Worm (Caenorhabditis elegans) whole organism, young adult: Measurements from ENCODE around the gene C39D10.5.

Experiments used
- B0261.1 ChIP-seq: sonication (generic microtip); optimal IDR thresholded peaks from 2 replicates; lab custom pipeline; 2016; ENCODE audit warnings: mild to moderate bottlenecking, missing genetic modification characterization, moderate library complexity, missing compliant biosample characterization
- C17E4.6 ChIP-seq: fragments of 200-800 bp; sonication (Bioruptor generic); IDR thresholded peaks from 2 replicates; pipeline ENCODE4 v1.3.6; 2022; ENCODE audit warnings: missing genetic modification reagents, missing genetic modification characterization, missing compliant biosample characterization
- D2030.7 ChIP-seq: fragments of 200-800 bp; sonication (Bioruptor generic); IDR thresholded peaks from 2 replicates; pipeline ENCODE4 v1.3.6; 2022; ENCODE audit warnings: missing genetic modification reagents, missing genetic modification characterization, missing compliant biosample characterization
- F33H1.4 ChIP-seq: fragments of 200-800 bp; sonication (Bioruptor generic); IDR thresholded peaks from 2 replicates; pipeline ENCODE4 v1.3.6; 2022; ENCODE audit warnings: missing genetic modification reagents, missing genetic modification characterization, missing compliant biosample characterization
- K11D2.4 ChIP-seq: fragments of 200-800 bp; sonication (Bioruptor generic); IDR thresholded peaks from 2 replicates; pipeline ENCODE4 v1.3.6; 2022; ENCODE audit warnings: missing genetic modification reagents, missing genetic modification characterization, missing compliant biosample characterization
- Y56A3A.18 ChIP-seq: fragments of 200-800 bp; sonication (Bioruptor generic); IDR thresholded peaks from 2 replicates; pipeline ENCODE4 v1.3.6; 2022; ENCODE audit warnings: missing genetic modification reagents, missing genetic modification characterization, missing compliant biosample characterization
- Y95B8A.8 ChIP-seq: fragments of 200-800 bp; sonication (Bioruptor generic); IDR thresholded peaks from 2 replicates; pipeline ENCODE4 v1.3.6; 2022; ENCODE audit warnings: missing genetic modification reagents, missing genetic modification characterization, missing compliant biosample characterization
- ama-1 ChIP-seq, 3 experiments: fragments of 150-350 bp in 1 of 3; sonication (generic microtip) in 2 of 3; optimal IDR thresholded peaks; 2 replicates each; lab custom pipeline; 2014 to 2018; ENCODE audit warnings: missing biosample characterization in 2 of 3, missing genetic modification characterization in 2 of 3, missing genetic modification reagents in 2 of 3
- aptf-3 ChIP-seq: fragments of 200-800 bp; sonication (Bioruptor generic); IDR thresholded peaks from 2 replicates; pipeline ENCODE4 v1.3.6; 2022; ENCODE audit warnings: missing genetic modification characterization, missing compliant biosample characterization
- atf-7 ChIP-seq: sonication (generic microtip); optimal IDR thresholded peaks from 2 replicates; lab custom pipeline; 2017; ENCODE audit warnings: mild to moderate bottlenecking, missing genetic modification characterization, missing compliant biosample characterization
- bed-1 ChIP-seq: fragments of 200-800 bp; sonication (Bioruptor generic); IDR thresholded peaks from 2 replicates; pipeline ENCODE4 v1.3.6; 2022; ENCODE audit warnings: missing genetic modification reagents, missing genetic modification characterization, missing compliant biosample characterization
- bed-2 ChIP-seq: fragments of 200-800 bp; sonication (Bioruptor generic); IDR thresholded peaks from 2 replicates; pipeline ENCODE4 v1.3.6; 2022; ENCODE audit warnings: missing genetic modification reagents, missing genetic modification characterization, missing compliant biosample characterization
- ceh-100 ChIP-seq: fragments of 200-800 bp; sonication (Bioruptor generic); IDR thresholded peaks from 2 replicates; pipeline ENCODE4 v1.3.6; 2022; ENCODE audit warnings: missing genetic modification reagents, missing genetic modification characterization, missing compliant biosample characterization
- ceh-40 ChIP-seq: fragments of 200-800 bp; sonication (Bioruptor generic); IDR thresholded peaks from 2 replicates; pipeline ENCODE4 v1.3.6; 2022; ENCODE audit warnings: missing genetic modification characterization, missing compliant biosample characterization
- ceh-58 ChIP-seq: fragments of 200-800 bp; sonication (Bioruptor generic); IDR thresholded peaks from 2 replicates; pipeline ENCODE4 v1.3.6; 2022; ENCODE audit warnings: missing genetic modification characterization, missing compliant biosample characterization
- dpff-1 ChIP-seq: sonication (generic microtip); optimal IDR thresholded peaks from 2 replicates; lab custom pipeline; 2017; ENCODE audit warnings: mild to moderate bottlenecking, missing genetic modification characterization, missing compliant biosample characterization
- ets-4 ChIP-seq: fragments of 200-800 bp; sonication (Bioruptor generic); optimal IDR thresholded peaks from 2 replicates; lab custom pipeline; 2018; ENCODE audit warnings: mild to moderate bottlenecking, missing genetic modification characterization, missing compliant biosample characterization
- hlh-26 ChIP-seq: fragments of 200-800 bp; sonication (Bioruptor generic); conservative IDR thresholded peaks from 2 replicates; pipeline ENCODE4 v1.3.6; 2022; ENCODE audit warnings: missing genetic modification reagents, missing genetic modification characterization, missing compliant biosample characterization
- hmg-20 ChIP-seq: fragments of 200-800 bp; sonication (Bioruptor generic); IDR thresholded peaks from 2 replicates; pipeline ENCODE4 v1.3.6; 2022; ENCODE audit warnings: missing genetic modification reagents, missing genetic modification characterization, missing compliant biosample characterization
- hsf-1 ChIP-seq: fragments of 200-800 bp; sonication (Bioruptor generic); IDR thresholded peaks from 2 replicates; pipeline ENCODE4 v1.3.6; 2022; ENCODE audit warnings: missing genetic modification reagents, missing genetic modification characterization, missing compliant biosample characterization
- lag-1 ChIP-seq: fragments of 200-800 bp; sonication (Bioruptor generic); IDR thresholded peaks from 2 replicates; pipeline ENCODE4 v1.3.6; 2022; ENCODE audit warnings: missing genetic modification reagents, missing genetic modification characterization, missing compliant biosample characterization
- let-526 ChIP-seq: fragments of 200-800 bp; sonication (Bioruptor generic); IDR thresholded peaks from 2 replicates; pipeline ENCODE4 v1.3.6; 2022; ENCODE audit warnings: missing genetic modification reagents, missing genetic modification characterization, missing compliant biosample characterization
- lin-40 ChIP-seq: sonication (generic microtip); optimal IDR thresholded peaks from 2 replicates; lab custom pipeline; 2016; ENCODE audit warnings: missing genetic modification characterization, mild to moderate bottlenecking, missing compliant biosample characterization, missing genotype, missing genetic modification reagents
- lsy-27 ChIP-seq: sonication (generic microtip); optimal IDR thresholded peaks from 2 replicates; lab custom pipeline; 2017; ENCODE audit warnings: missing genetic modification characterization, mild to moderate bottlenecking, missing compliant biosample characterization, antibody characterized with exemption, missing genotype, borderline replicate concordance; ENCODE audit not compliant: insufficient read depth
- madf-10 ChIP-seq: sonication (generic microtip); optimal IDR thresholded peaks from 2 replicates; lab custom pipeline; 2016; ENCODE audit warnings: mild to moderate bottlenecking, missing genetic modification characterization, missing compliant biosample characterization
- madf-3 ChIP-seq: fragments of 200-800 bp; sonication (Bioruptor generic); IDR thresholded peaks from 2 replicates; pipeline ENCODE4 v1.3.6; 2022; ENCODE audit warnings: missing genetic modification reagents, missing genetic modification characterization, missing compliant biosample characterization
- mel-28 ChIP-seq: sonication (generic microtip); optimal IDR thresholded peaks from 2 replicates; lab custom pipeline; 2016; ENCODE audit warnings: borderline replicate concordance, mild to moderate bottlenecking, missing genetic modification characterization, missing compliant biosample characterization
- mes-4 ChIP-seq: sonication (generic microtip); optimal IDR thresholded peaks from 2 replicates; lab custom pipeline; 2016; ENCODE audit warnings: missing genotype, missing genetic modification characterization, missing compliant biosample characterization
- mxl-1 ChIP-seq: sonication (generic microtip); optimal IDR thresholded peaks from 2 replicates; lab custom pipeline; 2016; ENCODE audit warnings: missing genetic modification characterization, missing compliant biosample characterization
- nfya-1 ChIP-seq: sonication (generic microtip); optimal IDR thresholded peaks from 2 replicates; lab custom pipeline; 2017; ENCODE audit warnings: antibody characterized with exemption, missing compliant biosample characterization, missing genetic modification characterization, borderline replicate concordance; ENCODE audit not compliant: insufficient read depth
- nhr-179 ChIP-seq: sonication (generic microtip); optimal IDR thresholded peaks from 2 replicates; lab custom pipeline; 2016; ENCODE audit warnings: mild to moderate bottlenecking, missing genetic modification characterization, missing compliant biosample characterization
- rpc-1 ChIP-seq, 2 experiments: fragments of 150-350 bp in 1 of 2; sonication (generic microtip) in 1 of 2; optimal IDR thresholded peaks; 2 replicates each; lab custom pipeline; 2014 to 2018; ENCODE audit warnings: missing biosample characterization in 1 of 2, missing genetic modification characterization in 1 of 2, missing genetic modification reagents in 1 of 2, missing genotype in 1 of 2
- sea-2 ChIP-seq: fragments of 200-800 bp; sonication (Bioruptor generic); IDR thresholded peaks from 2 replicates; pipeline ENCODE4 v1.3.6; 2022; ENCODE audit warnings: missing genetic modification characterization, missing compliant biosample characterization
- snpc-1.1 ChIP-seq: sonication (generic microtip); optimal IDR thresholded peaks from 2 replicates; lab custom pipeline; 2017; ENCODE audit warnings: missing genetic modification characterization, mild to moderate bottlenecking, missing compliant biosample characterization, antibody characterized with exemption, moderate library complexity, missing genotype, missing genetic modification reagents; ENCODE audit not compliant: insufficient read depth
- snpc-1.3 ChIP-seq: sonication (generic microtip); optimal IDR thresholded peaks from 2 replicates; lab custom pipeline; 2017; ENCODE audit warnings: missing genetic modification characterization, mild to moderate bottlenecking, missing compliant biosample characterization, antibody characterized with exemption, moderate library complexity, missing genotype, missing genetic modification reagents; ENCODE audit not compliant: insufficient read depth
- snpc-4 ChIP-seq, 5 experiments: fragments of 150-350 bp in 1 of 5; sonication (generic microtip) in 4 of 5; optimal IDR thresholded peaks; 2 replicates each; lab custom pipeline; 2014 to 2018; ENCODE audit warnings: missing genetic modification characterization in 5 of 5, missing biosample characterization in 3 of 5, antibody characterized with exemption in 2 of 5, mild to moderate bottlenecking in 2 of 5, missing compliant biosample characterization in 2 of 5, missing genotype in 2 of 5, moderate library complexity in 2 of 5, missing genetic modification reagents in 1 of 5
- sptf-2 ChIP-seq: fragments of 200-800 bp; sonication (Bioruptor generic); optimal IDR thresholded peaks from 2 replicates; lab custom pipeline; 2018; ENCODE audit warnings: mild to moderate bottlenecking, missing genetic modification characterization, missing compliant biosample characterization
- unc-130 ChIP-seq: sonication (generic microtip); optimal IDR thresholded peaks from 2 replicates; lab custom pipeline; 2016; ENCODE audit warnings: missing genetic modification reagents, missing genetic modification characterization, missing compliant biosample characterization
- unc-62 ChIP-seq: fragments of 150-350 bp; optimal IDR thresholded peaks from 2 replicates; lab custom pipeline; 2014; ENCODE audit warnings: missing biosample characterization, missing genetic modification reagents, missing genetic modification characterization
- zfh-2 ChIP-seq: fragments of 200-800 bp; sonication (Bioruptor generic); conservative IDR thresholded peaks from 2 replicates; pipeline ENCODE4 v1.3.6; 2022; ENCODE audit warnings: missing genetic modification reagents, missing genetic modification characterization, missing compliant biosample characterization
- zim-3 ChIP-seq: sonication (generic microtip); optimal IDR thresholded peaks from 2 replicates; lab custom pipeline; 2017; ENCODE audit warnings: mild to moderate bottlenecking, missing genetic modification characterization, moderate library complexity, missing compliant biosample characterization
- ztf-28 ChIP-seq: fragments of 200-800 bp; sonication (Bioruptor generic); IDR thresholded peaks from 2 replicates; pipeline ENCODE4 v1.3.6; 2022; ENCODE audit warnings: missing genetic modification reagents, missing genetic modification characterization, missing compliant biosample characterization

Gene C39D10.5

ce11 chrX:7925134-7925533 lies 32.9 kb upstream of the C39D10.5 start, which contains the start of gene zig-4:
TSS of gene zig-4 (plus strand) at chrX:7925434.
- TF ChIP-seq B0261.1 (no peak), ama-1 (optimal IDR thresholded peaks at IDR 0.05; lab: Kevin White, UChicago) (no peak), ama-1 (GFP tag; optimal IDR thresholded peaks at IDR 0.05; lab: Kevin White, UChicago) (no peak), nfya-1 (tag; lab: Kevin White, UChicago) (no peak), dpff-1 (tag; lab: Kevin White, UChicago) (no peak), mel-28 (no peak), madf-3 (GFP tag; lab: Robert Waterston, UW) (no peak), K11D2.4 (GFP tag; lab: Robert Waterston, UW) (no peak), nhr-179 (tag; lab: Kevin White, UChicago) (no peak), hlh-26 (GFP tag; lab: Robert Waterston, UW) (no peak), madf-10 (tag; lab: Kevin White, UChicago) (no peak), snpc-1.3 (tag; lab: Kevin White, UChicago) (no peak), ceh-58 (GFP tag; lab: Robert Waterston, UW) (no peak), let-526 (GFP tag; lab: Robert Waterston, UW) (no peak), D2030.7 (GFP tag; lab: Robert Waterston, UW) (no peak), hsf-1 (GFP tag; lab: Robert Waterston, UW) (no peak), F33H1.4 (GFP tag; lab: Robert Waterston, UW) (no peak), ceh-40 (GFP tag; lab: Robert Waterston, UW) (no peak), Y56A3A.18 (GFP tag; lab: Robert Waterston, UW) (no peak)

- TF ChIP-seq snpc-4 (GFP tag; optimal IDR thresholded peaks at IDR 0.05; lab: Kevin White, UChicago) (no peak), snpc-4 (tag; optimal IDR thresholded peaks at IDR 0.05; lab: Kevin White, UChicago) (no peak), lin-40 (no peak), zim-3 (no peak), ets-4 (GFP tag; lab: Kevin White, UChicago) (no peak), hsf-1 (GFP tag; lab: Robert Waterston, UW) (no peak), bed-1 (GFP tag; lab: Robert Waterston, UW) (no peak), sea-2 (GFP tag; lab: Robert Waterston, UW) (no peak), rpc-1 (optimal IDR thresholded peaks at IDR 0.05; lab: Kevin White, UChicago) (no peak), rpc-1 (tag; optimal IDR thresholded peaks at IDR 0.05; lab: Kevin White, UChicago) (no peak), hmg-20 (GFP tag; lab: Robert Waterston, UW) (no peak), unc-130 (no peak), bed-2 (GFP tag; lab: Robert Waterston, UW) (no peak), mxl-1 (tag; lab: Kevin White, UChicago) (no peak), ztf-28 (GFP tag; lab: Robert Waterston, UW) (no peak), C17E4.6 (GFP tag; lab: Robert Waterston, UW) (no peak), lag-1 (GFP tag; lab: Robert Waterston, UW) (no peak), atf-7 (no peak), aptf-3 (GFP tag; lab: Robert Waterston, UW) (no peak)
- TF ChIP-seq, all 124 proteins: peak for 0
These were observed 28.9 kb upstream of the C39D10.5 start for ce11 chrX:7921130-7921529.

ce11 chrX:7916076-7916475 lies 23.9 kb upstream of the C39D10.5 start:
- TF ChIP-seq nhr-179 (tag; lab: Kevin White, UChicago), result no peak
- TF ChIP-seq ceh-100 (GFP tag; lab: Robert Waterston, UW), result no peak
- no peak for TF ChIP-seq zfh-2 (GFP tag; lab: Robert Waterston, UW)
- no peak for TF ChIP-seq lsy-27 (tag; lab: Kevin White, UChicago)
- TF ChIP-seq sptf-2 (GFP tag; lab: Kevin White, UChicago), result no peak
- no peak for TF ChIP-seq unc-62 (GFP tag; lab: Kevin White, UChicago)
- no peak for TF ChIP-seq hsf-1 (GFP tag; lab: Robert Waterston, UW)
- no peak for TF ChIP-seq Y95B8A.8 (GFP tag; lab: Robert Waterston, UW)
- TF ChIP-seq snpc-1.1, result no peak
- TF ChIP-seq mes-4, result no peak
